Fruit fly (Drosophila melanogaster) whole organism, prepupa: Measurements from ENCODE around the gene CG7168.
A peak's percentile ranks its signal among the peaks of the same experiment; 100 is the strongest.

Source experiments
- CG10631 ChIP-seq: fragments of 200-800 bp; sonication (Bioruptor generic); optimal IDR thresholded peaks from 2 replicates; lab custom pipeline; 2016; ENCODE audit warnings: missing biosample characterization, missing genetic modification characterization
- CG10669 ChIP-seq: fragments of 200-800 bp; sonication (Bioruptor generic); optimal IDR thresholded peaks from 3 replicates; lab custom pipeline; 2018; ENCODE audit warnings: missing biosample characterization, mild to moderate bottlenecking, missing genetic modification characterization, moderate library complexity
- CG11294 ChIP-seq: fragments of 200-800 bp; sonication (Bioruptor generic); IDR thresholded peaks from 2 replicates; pipeline ENCODE4 v1.3.6; 2022; ENCODE audit warnings: missing biosample characterization, missing genetic modification characterization
- CG11762 ChIP-seq: fragments of 200-800 bp; sonication (Bioruptor generic); optimal IDR thresholded peaks from 3 replicates; lab custom pipeline; 2016; ENCODE audit warnings: missing biosample characterization, missing genetic modification characterization; ENCODE audit not compliant: insufficient read depth
- CG11902 ChIP-seq: fragments of 200-800 bp; sonication (Bioruptor generic); optimal IDR thresholded peaks from 3 replicates; lab custom pipeline; 2016; ENCODE audit warnings: missing biosample characterization, missing genetic modification characterization
- CG15336 ChIP-seq: fragments of 200-800 bp; sonication (Bioruptor generic); IDR thresholded peaks from 2 replicates; pipeline ENCODE4 v1.3.6; 2022; ENCODE audit warnings: missing biosample characterization, missing genetic modification characterization
- CG1621 ChIP-seq: fragments of 200-800 bp; sonication (Bioruptor generic); optimal IDR thresholded peaks from 3 replicates; lab custom pipeline; 2018; ENCODE audit warnings: missing biosample characterization, mild to moderate bottlenecking, missing genetic modification characterization
- CG16779 ChIP-seq: fragments of 200-800 bp; sonication (Bioruptor generic); optimal IDR thresholded peaks from 3 replicates; lab custom pipeline; 2017; ENCODE audit warnings: missing biosample characterization, mild to moderate bottlenecking, missing genetic modification characterization
- CG3032 ChIP-seq: fragments of 200-800 bp; optimal IDR thresholded peaks from 2 replicates; lab custom pipeline; 2019; ENCODE audit warnings: missing biosample characterization, mild to moderate bottlenecking, missing genetic modification characterization, moderate library complexity
- CG31627 ChIP-seq: fragments of 200-800 bp; sonication (Bioruptor generic); optimal IDR thresholded peaks from 3 replicates; lab custom pipeline; 2016; ENCODE audit warnings: missing biosample characterization, missing genetic modification characterization
- CG32006 ChIP-seq: fragments of 200-800 bp; sonication (Bioruptor generic); optimal IDR thresholded peaks from 3 replicates; lab custom pipeline; 2017; ENCODE audit warnings: missing biosample characterization, mild to moderate bottlenecking, missing genetic modification characterization
- CG34406 ChIP-seq: fragments of 200-800 bp; sonication (Bioruptor generic); optimal IDR thresholded peaks from 3 replicates; lab custom pipeline; 2016; ENCODE audit warnings: missing biosample characterization, missing genetic modification characterization
- CG4318 ChIP-seq: fragments of 200-800 bp; sonication (Bioruptor generic); optimal IDR thresholded peaks from 3 replicates; lab custom pipeline; 2017; ENCODE audit warnings: missing biosample characterization, mild to moderate bottlenecking, missing genetic modification characterization
- CG6163 ChIP-seq: fragments of 200-800 bp; sonication (Bioruptor generic); IDR thresholded peaks from 3 replicates; pipeline ENCODE4 v1.3.6; 2022; ENCODE audit warnings: missing biosample characterization, missing genetic modification characterization
- CG6792 ChIP-seq: fragments of 200-800 bp; sonication (Bioruptor generic); optimal IDR thresholded peaks from 3 replicates; lab custom pipeline; 2016; ENCODE audit warnings: missing biosample characterization, missing genetic modification characterization
- CG7368 ChIP-seq: fragments of 200-800 bp; sonication (Bioruptor generic); optimal IDR thresholded peaks from 3 replicates; lab custom pipeline; 2016; ENCODE audit warnings: missing biosample characterization, missing genetic modification characterization
- CG8119 ChIP-seq: fragments of 200-800 bp; sonication (Bioruptor generic); IDR thresholded peaks from 3 replicates; pipeline ENCODE4 v1.3.6; 2022; ENCODE audit warnings: missing biosample characterization, missing genetic modification characterization
- CG8319 ChIP-seq: fragments of 200-800 bp; sonication (Bioruptor generic); optimal IDR thresholded peaks from 3 replicates; lab custom pipeline; 2016; ENCODE audit warnings: missing biosample characterization, missing genetic modification characterization
- CG8632 ChIP-seq: fragments of 200-800 bp; sonication (Bioruptor generic); optimal IDR thresholded peaks from 3 replicates; lab custom pipeline; 2016; ENCODE audit warnings: missing biosample characterization, missing genetic modification characterization
- CG9139 ChIP-seq: fragments of 200-800 bp; sonication (Bioruptor generic); optimal IDR thresholded peaks from 3 replicates; lab custom pipeline; 2017; ENCODE audit warnings: missing biosample characterization, mild to moderate bottlenecking, missing genetic modification characterization
- Eip75B ChIP-seq: fragments of 200-800 bp; sonication (Bioruptor generic); optimal IDR thresholded peaks from 3 replicates; lab custom pipeline; 2016; ENCODE audit warnings: missing biosample characterization, missing genetic modification characterization
- Eip78C ChIP-seq: fragments of 200-800 bp; sonication (Bioruptor generic); peaks from one replicate; lab custom pipeline; 2016; ENCODE audit warnings: missing biosample characterization, missing genetic modification characterization
- Eip93F ChIP-seq: fragments of 200-800 bp; sonication (Bioruptor generic); optimal IDR thresholded peaks from 2 replicates; lab custom pipeline; 2016; ENCODE audit warnings: missing biosample characterization, mild to moderate bottlenecking, missing genetic modification characterization
- Ets21C ChIP-seq: fragments of 200-800 bp; sonication (Bioruptor generic); optimal IDR thresholded peaks from 3 replicates; lab custom pipeline; 2016; ENCODE audit warnings: missing biosample characterization, missing genetic modification characterization
- Ets96B ChIP-seq: fragments of 200-800 bp; optimal IDR thresholded peaks from 2 replicates; lab custom pipeline; 2019; ENCODE audit warnings: missing biosample characterization, mild to moderate bottlenecking, missing genetic modification characterization, moderate library complexity
- Gug ChIP-seq: fragments of 200-800 bp; sonication (Bioruptor generic); IDR thresholded peaks from 2 replicates; pipeline ENCODE4 v1.3.6; 2022; ENCODE audit warnings: missing biosample characterization, missing genetic modification characterization
- Hr38 ChIP-seq: sonication (Bioruptor generic); optimal IDR thresholded peaks from 2 replicates; lab custom pipeline; 2016; ENCODE audit warnings: missing biosample characterization, missing genetic modification characterization
- Hr39 ChIP-seq: fragments of 200-800 bp; sonication (Bioruptor generic); optimal IDR thresholded peaks from 2 replicates; lab custom pipeline; 2016; ENCODE audit warnings: missing biosample characterization, missing genetic modification characterization
- Hr4 ChIP-seq: fragments of 200-800 bp; sonication (Bioruptor generic); optimal IDR thresholded peaks from 3 replicates; lab custom pipeline; 2016; ENCODE audit warnings: missing biosample characterization, missing genetic modification characterization
- Lpt ChIP-seq: fragments of 200-800 bp; sonication (Bioruptor generic); optimal IDR thresholded peaks from 3 replicates; lab custom pipeline; 2016; ENCODE audit warnings: missing biosample characterization, missing genetic modification characterization
- Met ChIP-seq: fragments of 200-800 bp; sonication (Bioruptor generic); optimal IDR thresholded peaks from 3 replicates; lab custom pipeline; 2016; ENCODE audit warnings: missing biosample characterization, missing genetic modification characterization
- OdsH ChIP-seq: fragments of 200-800 bp; sonication (Bioruptor generic); optimal IDR thresholded peaks from 3 replicates; lab custom pipeline; 2016; ENCODE audit warnings: missing biosample characterization, missing genetic modification characterization
- Smox ChIP-seq: fragments of 200-800 bp; sonication (Bioruptor generic); optimal IDR thresholded peaks from 3 replicates; lab custom pipeline; 2016; ENCODE audit warnings: missing biosample characterization, missing genetic modification characterization
- Sox102F ChIP-seq: fragments of 200-800 bp; sonication (Bioruptor generic); optimal IDR thresholded peaks from 2 replicates; lab custom pipeline; 2016; ENCODE audit warnings: missing biosample characterization, mild to moderate bottlenecking, missing genetic modification characterization
- Sox14 ChIP-seq: fragments of 200-800 bp; sonication (Bioruptor generic); optimal IDR thresholded peaks from 3 replicates; lab custom pipeline; 2016; ENCODE audit warnings: missing biosample characterization, missing genetic modification characterization
- Sox15 ChIP-seq: fragments of 200-800 bp; sonication (Bioruptor generic); optimal IDR thresholded peaks from 3 replicates; lab custom pipeline; 2016; ENCODE audit warnings: missing biosample characterization, missing genetic modification characterization
- achi ChIP-seq: fragments of 200-800 bp; sonication (Bioruptor generic); optimal IDR thresholded peaks from 3 replicates; lab custom pipeline; 2016; ENCODE audit warnings: missing biosample characterization, missing genetic modification characterization
- acj6 ChIP-seq: fragments of 200-800 bp; sonication (Bioruptor generic); optimal IDR thresholded peaks from 3 replicates; lab custom pipeline; 2016; ENCODE audit warnings: missing biosample characterization, missing genetic modification characterization
- cyc ChIP-seq: fragments of 200-800 bp; sonication (Bioruptor generic); optimal IDR thresholded peaks from 3 replicates; lab custom pipeline; 2016; ENCODE audit warnings: missing biosample characterization, missing genetic modification characterization
- dac ChIP-seq: fragments of 200-800 bp; sonication (Bioruptor generic); optimal IDR thresholded peaks from 2 replicates; lab custom pipeline; 2017; ENCODE audit warnings: missing biosample characterization, mild to moderate bottlenecking, missing genetic modification characterization
- dsx ChIP-seq: fragments of 200-800 bp; optimal IDR thresholded peaks from 3 replicates; lab custom pipeline; 2019; ENCODE audit warnings: missing biosample characterization, mild to moderate bottlenecking, missing genetic modification characterization, moderate library complexity; ENCODE audit not compliant: poor library complexity, severe bottlenecking
- eg ChIP-seq: fragments of 200-800 bp; sonication (Bioruptor generic); IDR thresholded peaks from 3 replicates; pipeline ENCODE4 v1.3.6; 2022; ENCODE audit warnings: missing biosample characterization, missing genetic modification characterization
- fd85E ChIP-seq: fragments of 200-800 bp; sonication (Bioruptor generic); optimal IDR thresholded peaks from 3 replicates; lab custom pipeline; 2016; ENCODE audit warnings: missing biosample characterization, missing genetic modification characterization
- fkh ChIP-seq: fragments of 200-800 bp; sonication (Bioruptor generic); optimal IDR thresholded peaks from 3 replicates; lab custom pipeline; 2017; ENCODE audit warnings: missing biosample characterization, mild to moderate bottlenecking, missing genetic modification characterization, moderate library complexity
- lz ChIP-seq: fragments of 200-800 bp; sonication (Bioruptor generic); optimal IDR thresholded peaks from 3 replicates; lab custom pipeline; 2016; ENCODE audit warnings: missing biosample characterization, missing genetic modification characterization
- net ChIP-seq: fragments of 200-800 bp; sonication (Bioruptor generic); optimal IDR thresholded peaks from 3 replicates; lab custom pipeline; 2016; ENCODE audit warnings: missing biosample characterization, missing genetic modification characterization
- pdm3 ChIP-seq: fragments of 200-800 bp; sonication (Bioruptor generic); optimal IDR thresholded peaks from 3 replicates; lab custom pipeline; 2016; ENCODE audit warnings: missing biosample characterization, missing genetic modification characterization
- ss ChIP-seq, 2 experiments: fragments of 200-800 bp; sonication (Bioruptor generic); optimal IDR thresholded peaks; 2 replicates in 1 of 2; 3 replicates in 1 of 2; lab custom pipeline; 2017 to 2018; ENCODE audit warnings: mild to moderate bottlenecking in 2 of 2, missing biosample characterization in 2 of 2, missing genetic modification characterization in 2 of 2, moderate library complexity in 1 of 2
- svp ChIP-seq: fragments of 200-800 bp; sonication (Bioruptor generic); peaks from one replicate; lab custom pipeline; 2016; ENCODE audit warnings: missing biosample characterization, missing genetic modification characterization
- topi ChIP-seq: fragments of 200-800 bp; sonication (Bioruptor generic); optimal IDR thresholded peaks from 3 replicates; lab custom pipeline; 2016; ENCODE audit warnings: missing biosample characterization, missing genetic modification characterization
- vri ChIP-seq: fragments of 200-800 bp; sonication (Bioruptor generic); optimal IDR thresholded peaks from 3 replicates; lab custom pipeline; 2016; ENCODE audit warnings: missing biosample characterization, mild to moderate bottlenecking, missing genetic modification characterization

Gene CG7168

dm6 chr3R:18196991-18197801 is 28.7 kb downstream of the CG7168 start:
- peak; percentile 63 for TF ChIP-seq Smox
- TF ChIP-seq CG8632 (GFP tag; lab: Kevin White, UChicago): peak; percentile 59
- TF ChIP-seq CG3032 (tag; lab: Kevin White, UChicago): peak; percentile 76
- TF ChIP-seq CG1621 (tag; lab: Kevin White, UChicago): peak; percentile 91
- TF ChIP-seq CG8119: no peak
- peak; percentile 44 for TF ChIP-seq Hr4 (GFP tag; lab: Kevin White, UChicago)
- no peak for TF ChIP-seq CG15336 (GFP tag; lab: Robert Waterston, UW)
- TF ChIP-seq CG11762: no peak
- TF ChIP-seq CG9139 (GFP tag; lab: Kevin White, UChicago): peak; percentile 92
- TF ChIP-seq eg: no peak
- peak; percentile 77 for TF ChIP-seq Eip93F (GFP tag; lab: Kevin White, UChicago)
- TF ChIP-seq fd85E (GFP tag; lab: Kevin White, UChicago): peak; percentile 33
- peak; percentile 57 for TF ChIP-seq achi (GFP tag; lab: Kevin White, UChicago)
- peak; percentile 50 for TF ChIP-seq Sox102F (GFP tag; lab: Kevin White, UChicago)
- TF ChIP-seq dac (GFP tag; lab: Kevin White, UChicago): peak; percentile 55
- TF ChIP-seq Ets21C: peak; percentile 41
- peak; percentile 68 for TF ChIP-seq CG10631 (GFP tag; lab: Kevin White, UChicago)
- TF ChIP-seq Eip78C (GFP tag; lab: Kevin White, UChicago): peak; percentile 88
- peak; percentile 65 for TF ChIP-seq pdm3 (GFP tag; lab: Kevin White, UChicago)
- peak; percentile 23 for TF ChIP-seq CG34406 (GFP tag; lab: Kevin White, UChicago)
- TF ChIP-seq cyc (GFP tag; lab: Kevin White, UChicago): peak; percentile 17
- TF ChIP-seq CG11294: no peak
- TF ChIP-seq topi: peak; percentile 54
- TF ChIP-seq CG16779 (tag; lab: Kevin White, UChicago): peak; percentile 92
- TF ChIP-seq Ets96B: peak; percentile 84
- no peak for TF ChIP-seq CG8319 (GFP tag; lab: Kevin White, UChicago)
- TF ChIP-seq Hr39 (GFP tag; lab: Kevin White, UChicago): peak; percentile 45
- TF ChIP-seq acj6 (GFP tag; lab: Kevin White, UChicago): peak; percentile 53
- TF ChIP-seq fkh (GFP tag; lab: Kevin White, UChicago): peak; percentile 17
- TF ChIP-seq vri (GFP tag; lab: Kevin White, UChicago): peak; percentile 77
- no peak for TF ChIP-seq Hr38
- peak; percentile 95 to 96 for TF ChIP-seq ss (GFP tag; optimal IDR thresholded peaks at IDR 0.05; lab: Kevin White, UChicago)
- no peak for TF ChIP-seq CG6163 (GFP tag; lab: Robert Waterston, UW)
- peak; percentile 86 for TF ChIP-seq dsx (GFP tag; lab: Kevin White, UChicago)
- peak; percentile 58 for TF ChIP-seq OdsH (GFP tag; lab: Kevin White, UChicago)
- no peak for TF ChIP-seq Gug (GFP tag; lab: Robert Waterston, UW)
- TF ChIP-seq Sox14 (GFP tag; lab: Kevin White, UChicago): peak; percentile 59
- TF ChIP-seq CG32006 (GFP tag; lab: Kevin White, UChicago): peak; percentile 67
- TF ChIP-seq CG7368: peak; percentile 10
- peak; percentile 65 for TF ChIP-seq CG10669 (GFP tag; lab: Kevin White, UChicago)
- peak; percentile 54 for TF ChIP-seq lz (GFP tag; lab: Kevin White, UChicago)
- TF ChIP-seq CG31627 (GFP tag; lab: Kevin White, UChicago): peak; percentile 58
- TF ChIP-seq Eip75B (GFP tag; lab: Kevin White, UChicago): peak; percentile 42
- TF ChIP-seq net (GFP tag; lab: Kevin White, UChicago): peak; percentile 81
- peak; percentile 30 for TF ChIP-seq CG11902 (GFP tag; lab: Kevin White, UChicago)
- TF ChIP-seq svp: peak; percentile 82
- peak; percentile 79 for TF ChIP-seq Lpt (GFP tag; lab: Kevin White, UChicago)
- peak; percentile 62 for TF ChIP-seq Met
- TF ChIP-seq CG4318: peak; percentile 53
- TF ChIP-seq Sox15: peak; percentile 49
- peak; percentile 25 for TF ChIP-seq CG6792 (GFP tag; lab: Kevin White, UChicago)
